Worm (Caenorhabditis elegans) whole organism, midembryonic: ENCODE measurements around the gene srz-66.

Experiments
- T22C8.4 ChIP-seq: fragments of 200-800 bp; sonication (Bioruptor generic); IDR thresholded peaks from 2 replicates; pipeline ENCODE4 v1.3.6; 2022; ENCODE audit warnings: missing genetic modification characterization, missing compliant biosample characterization
- cog-1 ChIP-seq: sonication (generic microtip); optimal IDR thresholded peaks from 2 replicates; lab custom pipeline; 2016; ENCODE audit warnings: missing genetic modification characterization, missing compliant biosample characterization
- flt-1 ChIP-seq: fragments of 200-800 bp; sonication (Bioruptor generic); IDR thresholded peaks from 2 replicates; pipeline ENCODE4 v1.3.6; 2022; ENCODE audit warnings: missing genetic modification characterization, missing compliant biosample characterization
- klf-2 ChIP-seq: fragments of 200-800 bp; sonication (Bioruptor generic); conservative IDR thresholded peaks from 2 replicates; pipeline ENCODE4 v1.3.6; 2022; ENCODE audit warnings: missing genetic modification reagents, missing genetic modification characterization, missing compliant biosample characterization
- med-1 ChIP-seq: sonication (generic microtip); optimal IDR thresholded peaks from 2 replicates; lab custom pipeline; 2017; ENCODE audit warnings: missing genetic modification characterization, mild to moderate bottlenecking, missing compliant biosample characterization, antibody characterized with exemption, missing genetic modification reagents; ENCODE audit not compliant: insufficient read depth
- ref-1 ChIP-seq: fragments of 200-800 bp; sonication (Bioruptor generic); conservative IDR thresholded peaks from 2 replicates; pipeline ENCODE4 v1.3.6; 2022; ENCODE audit warnings: missing genetic modification reagents, missing genetic modification characterization, missing compliant biosample characterization
- tab-1 ChIP-seq: fragments of 200-800 bp; sonication (Bioruptor generic); IDR thresholded peaks from 2 replicates; pipeline ENCODE4 v1.3.6; 2022; ENCODE audit warnings: missing genetic modification characterization, missing compliant biosample characterization
- ztf-23 ChIP-seq: fragments of 200-800 bp; sonication (Bioruptor generic); IDR thresholded peaks from 2 replicates; pipeline ENCODE4 v1.3.6; 2022; ENCODE audit warnings: missing genetic modification reagents, missing genetic modification characterization, missing compliant biosample characterization
- ztf-29 ChIP-seq: fragments of 200-800 bp; sonication (Bioruptor generic); IDR thresholded peaks from 2 replicates; pipeline ENCODE4 v1.3.6; 2022; ENCODE audit warnings: missing genetic modification reagents, missing genetic modification characterization, missing compliant biosample characterization

srz-66 gene

DNA sequence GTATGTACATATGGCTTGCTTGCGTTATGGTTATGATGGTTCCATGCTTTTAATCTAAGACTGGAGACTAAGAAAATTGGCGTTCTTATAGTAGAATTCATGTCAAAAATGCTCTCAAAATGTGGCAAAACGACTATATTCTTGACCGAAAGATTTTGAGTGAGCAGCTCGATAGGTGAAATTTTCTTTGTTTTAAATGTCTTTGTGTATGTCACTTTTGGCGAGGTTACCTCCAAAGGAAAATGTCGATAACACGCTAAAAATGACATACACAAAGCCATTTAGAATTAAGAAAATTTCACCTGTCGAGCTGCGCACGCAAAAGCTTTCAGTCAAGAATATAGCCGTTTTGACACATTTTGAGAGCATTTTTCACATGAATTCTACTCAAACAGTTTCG lies at the start of gene srz-66:
TSS of gene srz-66 (minus strand) at position 101 of the 400 bp plus-strand sequence.
- TF ChIP-seq ztf-29 (GFP tag; lab: Robert Waterston, UW) (no peak), T22C8.4 (GFP tag; lab: Robert Waterston, UW) (no peak), ref-1 (GFP tag; lab: Robert Waterston, UW) (no peak), cog-1 (no peak), klf-2 (GFP tag; lab: Robert Waterston, UW) (no peak), med-1 (GFP tag; lab: Kevin White, UChicago) (no peak), ztf-23 (no peak), tab-1 (GFP tag; lab: Robert Waterston, UW) (no peak), flt-1 (GFP tag; lab: Robert Waterston, UW) (no peak)

DNA sequence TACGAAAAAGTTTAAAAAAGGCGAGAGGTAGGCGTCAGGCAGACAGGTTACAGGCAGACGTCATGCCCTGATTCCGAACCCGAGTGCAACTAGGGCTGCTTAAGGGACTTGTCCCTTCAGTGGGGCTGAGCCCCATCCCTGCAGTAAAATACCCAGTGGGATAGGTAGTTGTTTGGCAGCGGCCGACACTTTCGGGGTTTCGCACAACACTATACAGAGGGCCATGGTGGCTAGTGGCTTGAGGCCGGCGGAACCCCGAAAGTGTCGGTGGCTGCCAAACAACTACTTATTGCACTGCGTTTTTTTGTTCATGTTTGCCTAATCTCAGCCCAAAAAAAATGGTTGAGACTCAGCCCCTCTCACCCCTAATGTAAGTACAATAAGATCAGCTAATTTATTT lies 48.2 kb upstream of the srz-66 start:
- TF ChIP-seq flt-1 (GFP tag; lab: Robert Waterston, UW): no peak
- no peak for TF ChIP-seq ztf-29 (GFP tag; lab: Robert Waterston, UW)
- no peak for TF ChIP-seq cog-1
- no peak for TF ChIP-seq klf-2 (GFP tag; lab: Robert Waterston, UW)
- no peak for TF ChIP-seq ref-1 (GFP tag; lab: Robert Waterston, UW)
- TF ChIP-seq T22C8.4 (GFP tag; lab: Robert Waterston, UW): no peak
- no peak for TF ChIP-seq tab-1 (GFP tag; lab: Robert Waterston, UW)
- no peak for TF ChIP-seq med-1 (GFP tag; lab: Kevin White, UChicago)
- TF ChIP-seq ztf-23: no peak

DNA sequence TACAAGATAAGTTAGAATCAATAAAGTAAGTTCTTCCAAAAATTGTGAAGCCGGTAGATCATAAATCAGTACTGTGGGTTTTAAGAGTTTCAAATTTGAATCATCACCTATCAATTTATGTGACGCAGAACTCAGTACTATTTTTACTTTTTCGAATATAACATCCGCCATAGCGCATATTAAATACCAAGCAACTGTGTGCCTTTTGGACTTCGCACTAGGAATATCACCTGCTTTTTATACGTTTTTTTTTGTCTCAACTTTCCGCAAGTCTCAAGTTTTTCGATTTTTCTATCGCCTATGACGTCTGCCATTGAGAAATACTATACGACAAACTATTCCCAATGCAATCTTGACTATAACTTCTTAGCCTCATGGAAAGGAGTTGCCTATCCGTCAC lies 45.4 kb upstream of the srz-66 start, which contains the start of gene srh-113:
TSS of gene srh-113 (plus strand) at position 301 of the 400 bp plus-strand sequence.
- no peak for TF ChIP-seq T22C8.4 (GFP tag; lab: Robert Waterston, UW)

DNA sequence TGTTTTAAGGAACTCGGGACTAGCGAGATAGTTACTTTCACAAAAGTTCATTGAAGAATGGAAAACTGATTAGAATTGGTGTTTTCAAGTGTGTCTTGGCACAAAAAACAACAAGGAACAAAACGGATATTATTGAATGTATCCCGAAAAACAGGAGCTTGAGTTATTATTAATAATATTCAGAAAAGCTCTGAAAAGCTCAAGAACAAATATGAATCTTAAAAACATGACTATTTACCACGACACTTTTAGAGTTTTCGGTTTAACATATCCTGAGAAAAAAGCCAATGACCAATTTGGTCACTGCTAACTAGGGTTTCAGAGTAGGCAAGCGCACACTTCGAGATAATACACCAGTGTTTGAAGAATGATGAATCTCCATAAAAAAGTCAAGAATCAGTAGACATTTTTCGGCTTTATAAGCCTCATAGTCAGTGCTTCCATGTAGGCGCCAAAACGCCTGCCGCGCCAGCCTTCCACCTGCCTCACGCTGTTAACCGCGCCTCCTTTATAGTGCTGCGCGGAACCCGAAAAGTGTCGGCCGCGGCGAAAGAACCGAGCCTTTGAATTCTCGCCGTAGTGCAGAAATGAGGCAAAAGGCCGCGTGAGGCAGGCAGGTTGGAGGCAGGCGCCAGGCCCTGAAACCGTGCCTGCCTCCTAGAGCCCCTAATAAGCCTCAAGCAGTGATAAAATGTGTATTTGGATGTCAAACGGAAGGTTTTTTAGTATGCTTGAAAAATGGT lies 44.8 kb upstream of the srz-66 start, which contains the start of gene srh-236:
TSS of gene srh-236 (minus strand) at position 51 of the 743 bp plus-strand sequence.
- TF ChIP-seq ztf-29 (GFP tag; lab: Robert Waterston, UW): no peak

DNA sequence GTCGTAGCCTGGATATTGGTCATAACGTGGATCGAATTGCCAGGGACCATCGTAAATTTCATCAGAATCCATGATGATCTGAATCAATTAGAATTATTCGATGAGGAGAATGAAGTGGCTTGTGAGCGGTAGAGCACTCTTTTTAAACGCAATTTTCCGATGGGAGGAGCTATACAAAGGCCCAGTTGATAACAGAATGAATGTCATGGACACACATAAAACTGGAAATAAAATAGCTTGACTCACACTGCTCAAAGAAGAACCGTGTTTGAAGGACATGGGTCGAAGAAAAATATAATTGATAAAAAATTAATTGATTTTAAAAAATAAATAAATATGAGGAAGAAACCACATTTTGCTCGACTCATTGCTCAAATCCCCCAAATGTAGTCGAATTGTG lies 40.7 kb upstream of the srz-66 start, which contains the start of gene Y68A4A.13:
TSS of gene Y68A4A.13 (minus strand) at position 101 of the 400 bp plus-strand sequence.
- TF ChIP-seq T22C8.4 (GFP tag; lab: Robert Waterston, UW): no peak
- no peak for TF ChIP-seq cog-1
- TF ChIP-seq med-1 (GFP tag; lab: Kevin White, UChicago): no peak
- no peak for TF ChIP-seq ztf-23
- TF ChIP-seq flt-1 (GFP tag; lab: Robert Waterston, UW): no peak
- no peak for TF ChIP-seq klf-2 (GFP tag; lab: Robert Waterston, UW)
- TF ChIP-seq ref-1 (GFP tag; lab: Robert Waterston, UW): no peak
- no peak for TF ChIP-seq tab-1 (GFP tag; lab: Robert Waterston, UW)
- TF ChIP-seq ztf-29 (GFP tag; lab: Robert Waterston, UW): no peak

DNA sequence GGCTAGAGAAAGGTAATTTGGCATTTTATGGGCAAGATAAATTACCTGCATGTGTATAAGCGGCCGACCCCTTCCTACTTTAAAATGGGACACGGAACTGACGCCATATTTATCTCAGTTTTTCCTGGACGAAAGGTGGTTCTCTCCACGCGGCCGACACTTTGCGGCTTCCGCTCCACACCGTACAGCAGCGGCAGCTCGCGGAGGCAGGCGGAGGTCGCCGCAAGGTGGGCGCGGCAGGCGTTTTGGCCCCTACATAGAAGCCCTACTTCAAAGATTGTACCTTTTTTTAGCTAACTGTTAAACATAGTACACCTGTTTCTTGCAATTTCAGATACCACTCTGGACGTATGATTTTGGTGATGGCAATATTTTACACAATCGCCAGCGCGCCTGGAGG lies 39.1 kb upstream of the srz-66 start:
- no peak for TF ChIP-seq T22C8.4 (GFP tag; lab: Robert Waterston, UW)
- no peak for TF ChIP-seq tab-1 (GFP tag; lab: Robert Waterston, UW)
- TF ChIP-seq ztf-23: no peak

DNA sequence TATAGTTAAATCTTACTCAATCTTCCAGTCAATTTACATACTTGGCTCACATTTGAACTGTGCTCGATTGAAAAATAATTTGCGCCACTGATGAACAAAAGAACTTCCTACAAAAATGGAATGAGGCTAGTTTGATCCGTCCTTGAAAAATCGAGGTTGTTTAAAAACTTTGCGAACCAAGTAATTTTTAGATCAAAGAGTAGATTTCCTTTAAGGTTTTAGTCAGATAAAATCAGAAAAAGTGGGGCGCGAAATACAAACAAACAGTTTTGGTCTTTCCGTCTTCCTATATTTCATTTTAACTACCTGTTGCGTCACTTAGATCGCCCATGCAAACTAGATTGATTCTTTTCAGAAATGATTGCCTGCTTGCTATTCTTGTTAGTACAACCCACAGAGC lies 34.5 kb upstream of the srz-66 start, which contains the start of gene Y68A4A.10:
TSS of gene Y68A4A.10 (plus strand) at position 301 of the 400 bp plus-strand sequence.
- TF ChIP-seq flt-1 (GFP tag; lab: Robert Waterston, UW): no peak
- TF ChIP-seq klf-2 (GFP tag; lab: Robert Waterston, UW): no peak
- no peak for TF ChIP-seq ztf-23
- no peak for TF ChIP-seq ztf-29 (GFP tag; lab: Robert Waterston, UW)
- TF ChIP-seq tab-1 (GFP tag; lab: Robert Waterston, UW): no peak
- no peak for TF ChIP-seq ref-1 (GFP tag; lab: Robert Waterston, UW)
- no peak for TF ChIP-seq med-1 (GFP tag; lab: Kevin White, UChicago)
- no peak for TF ChIP-seq cog-1
- TF ChIP-seq T22C8.4 (GFP tag; lab: Robert Waterston, UW): no peak

DNA sequence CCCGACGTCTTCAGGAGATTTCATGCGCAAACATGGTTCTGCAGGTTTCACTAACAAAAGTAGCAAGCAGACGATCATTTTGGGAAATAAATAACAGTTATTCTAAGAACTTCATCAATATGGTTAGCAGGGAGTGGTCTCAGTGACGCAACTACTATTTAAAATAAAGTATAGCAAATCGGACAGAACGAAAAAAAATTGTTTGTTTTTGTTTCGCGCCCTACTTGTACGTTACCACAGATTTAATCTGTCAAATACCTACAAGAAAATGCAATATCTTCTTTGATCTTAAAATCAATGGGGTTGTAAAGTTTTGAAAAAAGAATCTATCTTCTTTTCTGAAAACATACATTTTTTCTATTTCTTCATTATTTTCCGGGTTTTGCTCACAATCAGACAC lies 31.6 kb upstream of the srz-66 start, which contains the start of gene srz-96:
TSS of gene srz-96 (plus strand) at position 301 of the 400 bp plus-strand sequence.
- TF ChIP-seq flt-1 (GFP tag; lab: Robert Waterston, UW) (no peak), ztf-23 (no peak), ref-1 (GFP tag; lab: Robert Waterston, UW) (no peak), cog-1 (no peak), T22C8.4 (GFP tag; lab: Robert Waterston, UW) (no peak), tab-1 (GFP tag; lab: Robert Waterston, UW) (no peak), klf-2 (GFP tag; lab: Robert Waterston, UW) (no peak), ztf-29 (GFP tag; lab: Robert Waterston, UW) (no peak), med-1 (GFP tag; lab: Kevin White, UChicago) (no peak)

DNA sequence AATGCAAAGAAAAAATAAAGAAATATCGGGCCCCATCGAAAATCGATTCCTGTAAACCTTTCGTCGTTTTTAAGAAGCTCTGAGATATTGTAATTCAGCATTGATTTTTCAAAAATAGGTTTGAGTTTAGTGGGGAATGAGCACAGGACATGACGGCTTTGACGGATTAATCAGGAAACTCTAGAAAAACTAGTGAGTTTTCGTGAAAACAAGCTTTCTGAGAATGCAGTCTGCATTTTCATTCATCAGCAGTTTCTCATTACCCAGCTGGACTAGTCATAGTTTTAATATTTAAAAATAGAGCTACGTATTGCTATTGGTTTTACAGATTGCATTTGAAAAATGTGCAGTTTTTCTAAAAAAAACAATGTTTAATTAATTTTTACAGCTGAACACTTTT lies 24.9 kb upstream of the srz-66 start, which contains the start of gene srz-47:
TSS of gene srz-47 (minus strand) at position 101 of the 400 bp plus-strand sequence.
- no peak for TF ChIP-seq tab-1 (GFP tag; lab: Robert Waterston, UW)
- no peak for TF ChIP-seq cog-1
- TF ChIP-seq ztf-23: no peak
- no peak for TF ChIP-seq ref-1 (GFP tag; lab: Robert Waterston, UW)

DNA sequence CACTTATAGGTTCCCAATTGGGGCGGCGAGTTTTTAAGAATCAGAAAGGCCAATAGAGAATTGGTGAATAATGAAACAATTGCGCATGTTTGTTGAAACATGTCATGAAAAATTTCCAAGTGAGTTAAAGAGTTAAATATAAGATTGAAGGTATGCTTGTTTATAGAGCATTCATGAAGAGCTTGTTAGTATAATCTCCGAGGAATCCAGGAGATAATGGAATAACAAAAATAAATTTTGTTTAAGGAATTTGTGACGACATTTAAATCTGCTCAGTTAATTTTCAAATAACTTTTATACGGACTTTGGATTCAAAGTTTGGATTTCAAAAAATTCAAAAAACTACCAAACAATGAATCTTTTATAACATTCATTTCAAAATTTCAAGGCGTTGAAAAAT lies 23.0 kb upstream of the srz-66 start, which contains the start of gene str-199:
TSS of gene str-199 (minus strand) at position 101 of the 400 bp plus-strand sequence.
- TF ChIP-seq tab-1 (GFP tag; lab: Robert Waterston, UW) (no peak), ztf-29 (GFP tag; lab: Robert Waterston, UW) (no peak), cog-1 (no peak), flt-1 (GFP tag; lab: Robert Waterston, UW) (no peak), ztf-23 (no peak), klf-2 (GFP tag; lab: Robert Waterston, UW) (no peak), T22C8.4 (GFP tag; lab: Robert Waterston, UW) (no peak), med-1 (GFP tag; lab: Kevin White, UChicago) (no peak), ref-1 (GFP tag; lab: Robert Waterston, UW) (no peak)
